Fruit fly (Drosophila melanogaster) whole organism, embryonic: ENCODE results near the gene atl.

Experiments
- Antp ChIP-seq: fragments of 200-800 bp; sonication (Bioruptor generic); optimal IDR thresholded peaks from 3 replicates; lab custom pipeline; 2016; ENCODE audit warnings: missing biosample characterization, missing genetic modification characterization
- BEAF-32 ChIP-seq: fragments of 200-800 bp; sonication (Bioruptor generic); optimal IDR thresholded peaks from 3 replicates; lab custom pipeline; 2017; ENCODE audit warnings: missing biosample characterization, missing genetic modification characterization, mild to moderate bottlenecking, moderate library complexity, missing genetic modification reagents
- CG10267 ChIP-seq: fragments of 200-800 bp; sonication (Bioruptor generic); optimal IDR thresholded peaks from 2 replicates; lab custom pipeline; 2018; ENCODE audit warnings: missing biosample characterization, mild to moderate bottlenecking, missing genetic modification characterization, moderate library complexity
- CG11723 ChIP-seq: fragments of 200-800 bp; sonication (Bioruptor generic); optimal IDR thresholded peaks from 2 replicates; lab custom pipeline; 2017; ENCODE audit warnings: missing biosample characterization, mild to moderate bottlenecking, missing genetic modification characterization
- CG12071 ChIP-seq: fragments of 200-800 bp; sonication (Bioruptor generic); optimal IDR thresholded peaks from 3 replicates; lab custom pipeline; 2018; ENCODE audit warnings: missing biosample characterization, mild to moderate bottlenecking, missing genetic modification characterization
- CG13296 ChIP-seq: fragments of 200-800 bp; sonication (Bioruptor generic); optimal IDR thresholded peaks from 3 replicates; lab custom pipeline; 2018; ENCODE audit warnings: missing biosample characterization, mild to moderate bottlenecking, missing genetic modification characterization
- CG1603 ChIP-seq: fragments of 200-800 bp; sonication (Bioruptor generic); optimal IDR thresholded peaks from 2 replicates; lab custom pipeline; 2019; ENCODE audit warnings: missing biosample characterization, mild to moderate bottlenecking, missing genetic modification characterization, moderate library complexity
- CG1647 ChIP-seq: fragments of 200-800 bp; sonication (Bioruptor generic); optimal IDR thresholded peaks from 3 replicates; lab custom pipeline; 2016; ENCODE audit warnings: missing biosample characterization, missing genetic modification characterization
- CG18011 ChIP-seq: fragments of 200-800 bp; sonication (Bioruptor generic); optimal IDR thresholded peaks from 2 replicates; lab custom pipeline; 2017; ENCODE audit warnings: missing biosample characterization, missing genetic modification characterization, mild to moderate bottlenecking, moderate library complexity, missing genotype
- CG1832 ChIP-seq: fragments of 200-800 bp; sonication (Bioruptor generic); optimal IDR thresholded peaks from 2 replicates; lab custom pipeline; 2017; ENCODE audit warnings: missing biosample characterization, mild to moderate bottlenecking, missing genetic modification characterization, inconsistent platforms
- CG2678 ChIP-seq: fragments of 200-800 bp; sonication (Bioruptor generic); optimal IDR thresholded peaks from 3 replicates; lab custom pipeline; 2019; ENCODE audit warnings: missing biosample characterization, mild to moderate bottlenecking, missing genetic modification characterization, moderate library complexity
- CG2712 ChIP-seq: fragments of 200-800 bp; optimal IDR thresholded peaks from 3 replicates; lab custom pipeline; 2019; ENCODE audit warnings: missing biosample characterization, mild to moderate bottlenecking, missing genetic modification characterization, moderate library complexity
- CG2889 ChIP-seq: fragments of 200-800 bp; sonication (Bioruptor generic); IDR thresholded peaks from 3 replicates; pipeline ENCODE4 v1.3.6; 2022; ENCODE audit warnings: missing biosample characterization, missing genetic modification characterization
- CG34376 ChIP-seq: fragments of 200-800 bp; sonication (Bioruptor generic); optimal IDR thresholded peaks from 2 replicates; lab custom pipeline; 2018; ENCODE audit warnings: missing biosample characterization, mild to moderate bottlenecking, missing genetic modification characterization
- CHES-1-like ChIP-seq: fragments of 200-800 bp; sonication (Bioruptor generic); optimal IDR thresholded peaks from 2 replicates; lab custom pipeline; 2016; ENCODE audit warnings: missing biosample characterization, missing genetic modification characterization
- CrebB ChIP-seq: fragments of 200-800 bp; sonication (Bioruptor generic); optimal IDR thresholded peaks from 3 replicates; lab custom pipeline; 2018; ENCODE audit warnings: missing biosample characterization, mild to moderate bottlenecking, missing genetic modification characterization
- D19A ChIP-seq: fragments of 200-800 bp; optimal IDR thresholded peaks from 3 replicates; lab custom pipeline; 2019; ENCODE audit warnings: missing biosample characterization, mild to moderate bottlenecking, missing genetic modification characterization, moderate library complexity
- ERR ChIP-seq: fragments of 200-800 bp; sonication (Bioruptor generic); optimal IDR thresholded peaks from 2 replicates; lab custom pipeline; 2016; ENCODE audit warnings: missing biosample characterization, missing genetic modification characterization
- Eip74EF ChIP-seq, 2 experiments: fragments of 200-800 bp in 1 of 2; fragments of >200 bp in 1 of 2; sonication (Bioruptor generic) in 1 of 2; optimal IDR thresholded peaks; 2 replicates each; lab custom pipeline; 2017 to 2019; ENCODE audit warnings: missing biosample characterization in 2 of 2, missing genetic modification characterization in 2 of 2, mild to moderate bottlenecking in 1 of 2, moderate library complexity in 1 of 2
- HLH54F ChIP-seq: fragments of 200-800 bp; sonication (Bioruptor generic); optimal IDR thresholded peaks from 3 replicates; lab custom pipeline; 2016; ENCODE audit warnings: missing biosample characterization, missing genetic modification characterization
- HmgD ChIP-seq: fragments of 200-800 bp; sonication (Bioruptor generic); optimal IDR thresholded peaks from 3 replicates; lab custom pipeline; 2016; ENCODE audit warnings: missing biosample characterization, missing genetic modification characterization
- HmgZ ChIP-seq: fragments of 200-800 bp; sonication (Bioruptor generic); optimal IDR thresholded peaks from 2 replicates; lab custom pipeline; 2018; ENCODE audit warnings: missing biosample characterization, mild to moderate bottlenecking, missing genetic modification characterization
- MESR4 ChIP-seq: fragments of 200-800 bp; sonication (Bioruptor generic); optimal IDR thresholded peaks from 2 replicates; lab custom pipeline; 2018; ENCODE audit warnings: missing biosample characterization, mild to moderate bottlenecking, missing genetic modification characterization, moderate library complexity
- MTF-1 ChIP-seq: fragments of 200-800 bp; sonication (Bioruptor generic); optimal IDR thresholded peaks from 2 replicates; lab custom pipeline; 2018; ENCODE audit warnings: missing biosample characterization, mild to moderate bottlenecking, missing genetic modification characterization, borderline replicate concordance
- Max ChIP-seq: fragments of 200-800 bp; sonication (Bioruptor generic); optimal IDR thresholded peaks from 2 replicates; lab custom pipeline; 2016; ENCODE audit warnings: missing biosample characterization, mild to moderate bottlenecking, missing genetic modification characterization
- Pdp1 ChIP-seq, 2 experiments: fragments of 200-800 bp; sonication (Bioruptor generic); optimal IDR thresholded peaks; 3 replicates each; lab custom pipeline; 2016; ENCODE audit warnings: missing biosample characterization in 2 of 2, missing genetic modification characterization in 2 of 2, mild to moderate bottlenecking in 1 of 2, moderate library complexity in 1 of 2
- Rx ChIP-seq: fragments of 200-800 bp; sonication (Bioruptor generic); IDR thresholded peaks from 2 replicates; pipeline ENCODE4 v1.3.6; 2022; ENCODE audit warnings: missing biosample characterization, missing genetic modification characterization
- cg ChIP-seq: fragments of 200-800 bp; sonication (Bioruptor generic); optimal IDR thresholded peaks from 3 replicates; lab custom pipeline; 2019; ENCODE audit warnings: missing biosample characterization, mild to moderate bottlenecking, missing genetic modification characterization, moderate library complexity
- cwo ChIP-seq: fragments of 200-800 bp; sonication (Bioruptor generic); optimal IDR thresholded peaks from 3 replicates; lab custom pipeline; 2017; ENCODE audit warnings: missing biosample characterization, missing genetic modification characterization, mild to moderate bottlenecking, moderate library complexity, missing genetic modification reagents
- dm ChIP-seq: fragments of 200-800 bp; sonication (Bioruptor generic); optimal IDR thresholded peaks from 3 replicates; lab custom pipeline; 2016; ENCODE audit warnings: missing biosample characterization, missing genetic modification characterization
- exex ChIP-seq: fragments of 200-800 bp; sonication (Bioruptor generic); optimal IDR thresholded peaks from 4 replicates; lab custom pipeline; 2018; ENCODE audit warnings: missing biosample characterization, mild to moderate bottlenecking, missing genetic modification characterization, moderate library complexity
- eyg ChIP-seq: fragments of 200-800 bp; sonication (Bioruptor generic); optimal IDR thresholded peaks from 3 replicates; lab custom pipeline; 2016; ENCODE audit warnings: missing biosample characterization, missing genetic modification characterization
- fru ChIP-seq: fragments of >200 bp; optimal IDR thresholded peaks from 2 replicates; lab custom pipeline; 2017
- lab ChIP-seq: fragments of 200-800 bp; sonication (Bioruptor generic); optimal IDR thresholded peaks from 3 replicates; lab custom pipeline; 2017; ENCODE audit warnings: missing biosample characterization, missing genetic modification characterization, mild to moderate bottlenecking, moderate library complexity, missing genetic modification reagents
- lbe ChIP-seq: fragments of 200-800 bp; sonication (Bioruptor generic); optimal IDR thresholded peaks from 2 replicates; lab custom pipeline; 2016; ENCODE audit warnings: missing biosample characterization, mild to moderate bottlenecking, missing genetic modification characterization
- mam ChIP-seq: fragments of 200-800 bp; sonication (Bioruptor generic); optimal IDR thresholded peaks from 3 replicates; lab custom pipeline; 2016; ENCODE audit warnings: missing biosample characterization, missing genetic modification characterization
- nmo ChIP-seq: fragments of 200-800 bp; sonication (Bioruptor generic); optimal IDR thresholded peaks from 2 replicates; lab custom pipeline; 2018; ENCODE audit warnings: missing biosample characterization, mild to moderate bottlenecking, missing genetic modification characterization, moderate library complexity
- nom ChIP-seq: fragments of 200-800 bp; sonication (Bioruptor generic); optimal IDR thresholded peaks from 2 replicates; lab custom pipeline; 2017; ENCODE audit warnings: missing biosample characterization, missing genetic modification characterization, mild to moderate bottlenecking, moderate library complexity, missing genetic modification reagents
- pho ChIP-seq: fragments of 200-800 bp; sonication (Bioruptor generic); optimal IDR thresholded peaks from 2 replicates; lab custom pipeline; 2016; ENCODE audit warnings: missing biosample characterization, missing genetic modification characterization
- pita ChIP-seq: fragments of 200-800 bp; sonication (Bioruptor generic); optimal IDR thresholded peaks from 2 replicates; lab custom pipeline; 2017; ENCODE audit warnings: missing biosample characterization, mild to moderate bottlenecking, missing genetic modification characterization
- psq ChIP-seq: fragments of 200-800 bp; sonication (Bioruptor generic); optimal IDR thresholded peaks from 2 replicates; lab custom pipeline; 2017; ENCODE audit warnings: missing biosample characterization, missing genetic modification characterization
- pzg ChIP-seq: fragments of 200-800 bp; sonication (Bioruptor generic); optimal IDR thresholded peaks from 3 replicates; lab custom pipeline; 2018; ENCODE audit warnings: missing biosample characterization, mild to moderate bottlenecking, missing genetic modification characterization, moderate library complexity
- sd ChIP-seq: fragments of 200-800 bp; sonication (Bioruptor generic); optimal IDR thresholded peaks from 3 replicates; lab custom pipeline; 2018; ENCODE audit warnings: missing biosample characterization, mild to moderate bottlenecking, missing genetic modification characterization, moderate library complexity
- sna ChIP-seq: fragments of 200-800 bp; sonication (Bioruptor generic); IDR thresholded peaks from 2 replicates; pipeline ENCODE4 v1.3.6; 2022; ENCODE audit warnings: missing biosample characterization, missing genetic modification characterization; ENCODE audit not compliant: partially characterized antibody
- sqz ChIP-seq: fragments of 200-800 bp; sonication (Bioruptor generic); optimal IDR thresholded peaks from 3 replicates; lab custom pipeline; 2018; ENCODE audit warnings: missing biosample characterization, mild to moderate bottlenecking, missing genetic modification characterization
- stwl ChIP-seq: fragments of 200-800 bp; sonication (Bioruptor generic); optimal IDR thresholded peaks from 3 replicates; lab custom pipeline; 2018; ENCODE audit warnings: missing biosample characterization, mild to moderate bottlenecking, missing genetic modification characterization, moderate library complexity
- tll ChIP-seq, 2 experiments: fragments of 200-800 bp in 1 of 2; fragments of >200 bp in 1 of 2; sonication (Bioruptor generic) in 1 of 2; optimal IDR thresholded peaks; 2 replicates each; lab custom pipeline; 2017 to 2019; ENCODE audit warnings: missing biosample characterization in 2 of 2, missing genetic modification characterization in 2 of 2, mild to moderate bottlenecking in 1 of 2, moderate library complexity in 1 of 2
- zfh1 ChIP-seq: fragments of 200-800 bp; sonication (Bioruptor generic); IDR thresholded peaks from 3 replicates; pipeline ENCODE4 v1.3.6; 2022; ENCODE audit warnings: missing biosample characterization, missing genetic modification characterization

Gene atl

dm6 chr3R:24586453-24586886 lies 39.0 kb upstream of the atl start (continued):
- peak; percentile 52 for TF ChIP-seq cwo
- TF ChIP-seq sd (tag; lab: Kevin White, UChicago), result peak; percentile 100
- TF ChIP-seq CG1603 (tag; lab: Kevin White, UChicago), result peak; percentile 43
- peak; percentile 2 for TF ChIP-seq HLH54F (GFP tag; lab: Kevin White, UChicago)
- peak; percentile 55 for TF ChIP-seq CG12071
- peak; percentile 82 for TF ChIP-seq HmgZ (tag; lab: Kevin White, UChicago)
- TF ChIP-seq CG11723 (GFP tag; lab: Kevin White, UChicago), result peak; percentile 1
- peak; percentile 64 for TF ChIP-seq pita (GFP tag; lab: Kevin White, UChicago)
- peak; percentile 38 for TF ChIP-seq CG10267 (tag; lab: Kevin White, UChicago)
- TF ChIP-seq dm, result peak; percentile 95
- no peak for TF ChIP-seq sna (GFP tag; lab: Robert Waterston, UW)
- TF ChIP-seq Rx (GFP tag; lab: Robert Waterston, UW), result no peak
- peak; percentile 45 for TF ChIP-seq MESR4
- TF ChIP-seq CG13296 (GFP tag; lab: Kevin White, UChicago), result peak; percentile 55
- peak; percentile 72 for TF ChIP-seq lab
- peak; percentile 80 for TF ChIP-seq HmgD (GFP tag; lab: Kevin White, UChicago)
- peak; percentile 33 for TF ChIP-seq lbe (GFP tag; lab: Kevin White, UChicago)
- TF ChIP-seq CG1832 (GFP tag; lab: Kevin White, UChicago), result peak; percentile 98
- peak; percentile 65 for TF ChIP-seq pzg
- TF ChIP-seq Eip74EF (GFP tag; optimal IDR thresholded peaks at IDR 0.05; lab: Kevin White, UChicago), result peak in 1 of 2 experiments; percentile 8
- no peak for TF ChIP-seq CG1647 (GFP tag; lab: Kevin White, UChicago)
- TF ChIP-seq tll (GFP tag; optimal IDR thresholded peaks at IDR 0.05; lab: Kevin White, UChicago), result peak in 1 of 2 experiments; percentile 31
- no peak for TF ChIP-seq CG2889 (GFP tag; lab: Robert Waterston, UW)
- peak; percentile 32 for TF ChIP-seq CG2712 (tag; lab: Kevin White, UChicago)
- TF ChIP-seq fru (lab: Kevin White, UChicago), result peak; percentile 61
- TF ChIP-seq Max (GFP tag; lab: Kevin White, UChicago), result peak; percentile 68
- TF ChIP-seq nmo, result peak; percentile 10
- peak; percentile 79 for TF ChIP-seq CG34376 (GFP tag; lab: Kevin White, UChicago)
- TF ChIP-seq BEAF-32 (GFP tag; lab: Kevin White, UChicago), result peak; percentile 32
- peak; percentile 73 for TF ChIP-seq nom (GFP tag; lab: Kevin White, UChicago)
- peak; percentile 20 for TF ChIP-seq cg (GFP tag; lab: Kevin White, UChicago)
- TF ChIP-seq CHES-1-like (GFP tag; lab: Kevin White, UChicago), result peak; percentile 57
- TF ChIP-seq pho (GFP tag; lab: Kevin White, UChicago), result peak; percentile 37
- peak in 1 of 2 experiments; percentile 45 for TF ChIP-seq Pdp1 (GFP tag; optimal IDR thresholded peaks at IDR 0.05; lab: Kevin White, UChicago)
- no peak for TF ChIP-seq zfh1 (GFP tag; lab: Robert Waterston, UW)
- TF ChIP-seq CG2678 (tag; lab: Kevin White, UChicago), result peak; percentile 18
- TF ChIP-seq mam (GFP tag; lab: Kevin White, UChicago), result peak; percentile 3
- TF ChIP-seq psq (GFP tag; lab: Kevin White, UChicago), result peak; percentile 89
- no peak for TF ChIP-seq CG18011 (GFP tag; lab: Kevin White, UChicago)
- TF ChIP-seq D19A (tag; lab: Kevin White, UChicago), result peak; percentile 10
- TF ChIP-seq CrebB, result peak; percentile 44
- peak; percentile 37 for TF ChIP-seq eyg
- TF ChIP-seq MTF-1 (GFP tag; lab: Kevin White, UChicago), result peak; percentile 62
- peak; percentile 32 for TF ChIP-seq exex
- TF ChIP-seq sqz (GFP tag; lab: Kevin White, UChicago), result peak; percentile 32
- TF ChIP-seq ERR (GFP tag; lab: Kevin White, UChicago), result peak; percentile 24
- TF ChIP-seq stwl (tag; lab: Kevin White, UChicago), result peak; percentile 58
- TF ChIP-seq Antp (GFP tag; lab: Kevin White, UChicago), result no peak
